Fruit fly (Drosophila melanogaster) Kc167 (cell line): ENCODE data around the gene CG11839.

Source experiments
- Myc ChIP-seq: fragments of >200 bp; optimal IDR thresholded peaks from 2 replicates; lab custom pipeline; 2017; ENCODE audit warnings: missing external identifiers
- Sin3A ChIP-seq: fragments of >200 bp; optimal IDR thresholded peaks from 2 replicates; lab custom pipeline; 2018; ENCODE audit warnings: missing external identifiers
- h ChIP-seq: fragments of >200 bp; optimal IDR thresholded peaks from 3 replicates; lab custom pipeline; 2018; ENCODE audit warnings: missing external identifiers
- insv ChIP-seq: fragments of >200 bp; optimal IDR thresholded peaks from 3 replicates; lab custom pipeline; 2018; ENCODE audit warnings: missing external identifiers
- psq ChIP-seq: fragments of >200 bp; optimal IDR thresholded peaks from 2 replicates; lab custom pipeline; 2017; ENCODE audit warnings: missing external identifiers
- ttk ChIP-seq: sonication (Bioruptor generic); optimal IDR thresholded peaks from 2 replicates; lab custom pipeline; 2017; ENCODE audit warnings: missing external identifiers

CG11839 gene

dm6 chr3R:25066856-25067255 is 2.9 kb upstream of the CG11839 start:
- no peak for TF ChIP-seq ttk
- TF ChIP-seq psq (lab: Kevin White, UChicago) = no peak
- no peak for TF ChIP-seq h (lab: Kevin White, UChicago)
- no peak for TF ChIP-seq Sin3A (lab: Kevin White, UChicago)
- TF ChIP-seq insv (lab: Kevin White, UChicago) = no peak
- TF ChIP-seq Myc = no peak

- TF ChIP-seq Myc (no peak), psq (lab: Kevin White, UChicago) (no peak), ttk (no peak), insv (lab: Kevin White, UChicago) (no peak), h (lab: Kevin White, UChicago) (no peak), Sin3A (lab: Kevin White, UChicago) (no peak)
Measured at dm6 chr3R:25070871-25071270, 1.1 kb downstream of the CG11839 start, which contains the start of gene CG11836. TSS of gene CG11836 (plus strand) at chr3R:25071126.

dm6 chr3R:25074558-25074964 is 4.8 kb downstream of the CG11839 start, which contains the start of the genes shams and CG11920:
TSS of gene shams (minus strand) at chr3R:25074607.
TSS of gene CG11920 (plus strand) at chr3R:25074877.
- no peak for TF ChIP-seq insv (lab: Kevin White, UChicago)
- TF ChIP-seq ttk = no peak
- no peak for TF ChIP-seq h (lab: Kevin White, UChicago)
- no peak for TF ChIP-seq psq (lab: Kevin White, UChicago)
- no peak for TF ChIP-seq Sin3A (lab: Kevin White, UChicago)
- TF ChIP-seq Myc = no peak

- TF ChIP-seq Sin3A (lab: Kevin White, UChicago) (no peak), psq (lab: Kevin White, UChicago) (no peak)
Measured at dm6 chr3R:25077280-25077820, 7.6 kb downstream of the CG11839 start.

dm6 chr3R:25078665-25079064 is 8.9 kb downstream of the CG11839 start:
- TF ChIP-seq ttk (no peak), insv (lab: Kevin White, UChicago) (no peak), Sin3A (lab: Kevin White, UChicago) (no peak), psq (lab: Kevin White, UChicago) (no peak), Myc (no peak), h (lab: Kevin White, UChicago) (no peak)

- TF ChIP-seq ttk (no peak), Sin3A (lab: Kevin White, UChicago) (no peak), h (lab: Kevin White, UChicago) (no peak), psq (lab: Kevin White, UChicago) (no peak), Myc (no peak), insv (lab: Kevin White, UChicago) (no peak)
Measured at dm6 chr3R:25080446-25080845, 10.7 kb downstream of the CG11839 start.

dm6 chr3R:25082348-25082747 is 12.6 kb downstream of the CG11839 start, which contains the start of gene fd96Ca:
TSS of gene fd96Ca (plus strand) at chr3R:25082684.
- TF ChIP-seq insv (lab: Kevin White, UChicago) (no peak), Myc (no peak), h (lab: Kevin White, UChicago) (no peak), psq (lab: Kevin White, UChicago) (no peak), Sin3A (lab: Kevin White, UChicago) (no peak), ttk (no peak)

dm6 chr3R:25094639-25095038 is 24.9 kb downstream of the CG11839 start, which contains the start of gene fd96Cb:
TSS of gene fd96Cb (plus strand) at chr3R:25095012.
- TF ChIP-seq psq (lab: Kevin White, UChicago) (no peak), ttk (no peak), h (lab: Kevin White, UChicago) (no peak)

- TF ChIP-seq psq (lab: Kevin White, UChicago) = no peak
- TF ChIP-seq ttk = no peak
Measured at dm6 chr3R:25097486-25097885, 27.8 kb downstream of the CG11839 start, which contains the start of the genes CG33095 and CG33096. TSS of gene CG33095 (plus strand) at chr3R:25097672. TSS of gene CG33096 (plus strand) at chr3R:25097672.

- TF ChIP-seq Sin3A (lab: Kevin White, UChicago) (no peak), h (lab: Kevin White, UChicago) (no peak), Myc (no peak), psq (lab: Kevin White, UChicago) (no peak), insv (lab: Kevin White, UChicago) (no peak), ttk (no peak)
Measured at dm6 chr3R:25102253-25102652, 32.5 kb downstream of the CG11839 start, which contains the start of gene CG45095. TSS of gene CG45095 (plus strand) at chr3R:25102553.

- TF ChIP-seq Sin3A (lab: Kevin White, UChicago) (no peak), h (lab: Kevin White, UChicago) (no peak), insv (lab: Kevin White, UChicago) (no peak), ttk (no peak), Myc (no peak), psq (lab: Kevin White, UChicago) (no peak)
Measured at dm6 chr3R:25108932-25109331, 39.2 kb downstream of the CG11839 start, which contains the start of gene CG34027. TSS of gene CG34027 (minus strand) at chr3R:25109032.

dm6 chr3R:25112466-25112939 is 42.8 kb downstream of the CG11839 start, which contains the start of gene Nepl16:
TSS of gene Nepl16 (minus strand) at chr3R:25112516.
- no peak for TF ChIP-seq Myc
- no peak for TF ChIP-seq psq (lab: Kevin White, UChicago)
- no peak for TF ChIP-seq insv (lab: Kevin White, UChicago)
- peak; percentile 80 for TF ChIP-seq h (lab: Kevin White, UChicago)
- no peak for TF ChIP-seq Sin3A (lab: Kevin White, UChicago)
- no peak for TF ChIP-seq ttk
